Worm (Caenorhabditis elegans): Measurements from ENCODE around the gene F35H8.1.
A peak's percentile ranks its signal among the peaks of the same experiment; 100 is the strongest.

F35H8.1 gene

ce11 chrII:9523539-9524224, 29.4 kb downstream of the F35H8.1 start, which contains the start of gene mex-6 (continued):
- TF ChIP-seq rcor-1 (GFP tag; IDR thresholded peaks at IDR 0.05) (peak; percentile 52; the same call in 1 of the 2 replicates), lin-54 (GFP tag; optimal IDR thresholded peaks at IDR 0.05) (no peak), madf-8 (GFP tag; conservative IDR thresholded peaks at IDR 0.05) (peak; percentile 92), ztf-28 (GFP tag; IDR thresholded peaks at IDR 0.05) (no peak), lin-35 (GFP tag; optimal IDR thresholded peaks at IDR 0.05) (no peak), F57A8.1 (GFP tag; optimal IDR thresholded peaks at IDR 0.05) (no peak), nhr-27 (tag; optimal IDR thresholded peaks at IDR 0.05) (no peak), ccch-3 (GFP tag; optimal IDR thresholded peaks at IDR 0.05) (no peak), F22D6.2 (tag; optimal IDR thresholded peaks at IDR 0.05) (no peak), Y56A3A.18 (GFP tag; IDR thresholded peaks at IDR 0.05) (no peak), lsl-1 (GFP tag; optimal IDR thresholded peaks at IDR 0.05) (peak; percentile 98), aptf-2 (GFP tag; conservative IDR thresholded peaks at IDR 0.05) (no peak), let-526 (GFP tag; IDR thresholded peaks at IDR 0.05) (no peak), mcd-1 (GFP tag; IDR thresholded peaks at IDR 0.05) (no peak), nfya-1 (tag; optimal IDR thresholded peaks at IDR 0.05; ENCODE audit: borderline replicate concordance, insufficient read depth) (no peak), snpc-1.3 (tag; optimal IDR thresholded peaks at IDR 0.05; ENCODE audit: insufficient read depth) (peak; percentile 49), egrh-3 (GFP tag; IDR thresholded peaks at IDR 0.05) (no peak), egl-18 (GFP tag; IDR thresholded peaks at IDR 0.05) (no peak), die-1 (tag; optimal IDR thresholded peaks at IDR 0.05) (no peak), unc-130 (GFP tag; optimal IDR thresholded peaks at IDR 0.05) (peak; percentile 52), nhr-80 (tag; optimal IDR thresholded peaks at IDR 0.05) (no peak), attf-3 (GFP tag; conservative IDR thresholded peaks at IDR 0.05) (peak; percentile 45; the same call in 1 of the 2 replicates), K11D2.4 (GFP tag; IDR thresholded peaks at IDR 0.05) (no peak), dpl-1 (GFP tag; optimal IDR thresholded peaks at IDR 0.05) (peak; percentile 70), C06A6.2 (GFP tag; conservative IDR thresholded peaks at IDR 0.05) (no peak), xnd-1 (tag; optimal IDR thresholded peaks at IDR 0.05) (peak; percentile 92), hsf-1 (GFP tag; IDR thresholded peaks at IDR 0.05) (peak; percentile 66; the same call in 1 of the 2 replicates), ztf-3 (GFP tag; optimal IDR thresholded peaks at IDR 0.05) (no peak), madf-6 (GFP tag; IDR thresholded peaks at IDR 0.05) (peak; percentile 97), mxl-1 (tag; optimal IDR thresholded peaks at IDR 0.05) (no peak), Y79H2A.3 (GFP tag; conservative IDR thresholded peaks at IDR 0.05) (no peak), athp-1 (tag; optimal IDR thresholded peaks at IDR 0.05) (no peak), lin-26 (GFP tag; IDR thresholded peaks at IDR 0.05) (no peak), B0019.2 (GFP tag; conservative IDR thresholded peaks at IDR 0.05) (0 out of 2 replicates have a peak, but pooled peaks have one; percentile 57)

- no peak for TF ChIP-seq dpff-1 (tag; optimal IDR thresholded peaks at IDR 0.05)
- TF ChIP-seq mes-4 (tag; optimal IDR thresholded peaks at IDR 0.05) = no peak
- no peak for TF ChIP-seq ceh-91 (GFP tag; IDR thresholded peaks at IDR 0.05)
- no peak for TF ChIP-seq B0019.2 (GFP tag; conservative IDR thresholded peaks at IDR 0.05)
- no peak for TF ChIP-seq attf-3 (GFP tag; conservative IDR thresholded peaks at IDR 0.05)
- no peak for TF ChIP-seq hlh-26 (GFP tag; conservative IDR thresholded peaks at IDR 0.05)
- TF ChIP-seq nfyb-1 (GFP tag; IDR thresholded peaks at IDR 0.05) = no peak
- TF ChIP-seq madf-10 (tag; optimal IDR thresholded peaks at IDR 0.05) = no peak
- no peak for TF ChIP-seq dox-1 (GFP tag; IDR thresholded peaks at IDR 0.05)
- no peak for TF ChIP-seq madf-6 (GFP tag; IDR thresholded peaks at IDR 0.05)
Measured at ce11 chrII:9522986-9523385, 30.1 kb downstream of the F35H8.1 start, which contains the start of gene AH6.17. TSS of gene AH6.17 (plus strand) at chrII:9523170.

Data from whole organism, young adult.